Fruit fly (Drosophila melanogaster): ENCODE results near the gene Itpr.

DNA sequence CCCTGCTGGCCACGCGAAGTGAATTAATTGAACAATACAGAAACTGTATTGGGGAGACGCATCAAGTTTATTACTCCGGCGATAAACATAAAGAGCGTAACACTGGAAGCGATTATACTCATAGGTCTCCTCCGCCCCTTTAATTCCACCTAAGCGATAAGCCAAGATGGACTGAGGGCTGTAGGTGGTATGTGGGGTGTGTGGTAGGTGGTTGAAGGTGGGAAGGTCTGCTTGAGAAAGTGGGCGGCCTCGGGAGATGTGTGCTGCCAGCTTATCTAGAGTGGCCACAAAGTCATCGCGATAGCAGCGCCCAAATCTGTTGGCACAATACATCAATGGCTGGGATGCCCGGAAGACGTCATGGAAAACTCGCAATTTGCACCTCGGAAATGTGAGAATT, 19.3 kb upstream of the Itpr start:
- TF ChIP-seq Ets98B (GFP tag; IDR thresholded peaks at IDR 0.05) (no peak), Pif1B (GFP tag; optimal IDR thresholded peaks at IDR 0.05) (no peak), CG9948 (tag; optimal IDR thresholded peaks at IDR 0.05) (no peak)
